Fruit fly (Drosophila melanogaster) whole organism, embryonic: ENCODE measurements around the gene CG10338.

Experiments
- Awh ChIP-seq: fragments of 200-800 bp; sonication (Bioruptor generic); IDR thresholded peaks from 2 replicates; pipeline ENCODE4, ENCODE4 v1.3.6; 2022; ENCODE audit warnings: missing biosample characterization, missing genetic modification characterization
- CG10543 ChIP-seq: fragments of 200-800 bp; sonication (Bioruptor generic); optimal IDR thresholded peaks from 3 replicates; lab custom pipeline; 2017; ENCODE audit warnings: missing biosample characterization, mild to moderate bottlenecking, missing genetic modification characterization, moderate library complexity
- CG12155 ChIP-seq: fragments of 200-800 bp; sonication (Bioruptor generic); optimal IDR thresholded peaks from 3 replicates; lab custom pipeline; 2016; ENCODE audit warnings: missing biosample characterization, missing genetic modification characterization
- CG12659 ChIP-seq: fragments of 200-800 bp; sonication (Bioruptor generic); optimal IDR thresholded peaks from 3 replicates; lab custom pipeline; 2017; ENCODE audit warnings: mild to moderate bottlenecking, missing biosample characterization, missing genetic modification reagents, missing genetic modification characterization
- CG14667 ChIP-seq: fragments of 200-800 bp; sonication (Bioruptor generic); IDR thresholded peaks from 2 replicates; pipeline ENCODE4 v1.3.6; 2022; ENCODE audit warnings: missing biosample characterization, missing genetic modification characterization
- CG15269 ChIP-seq: fragments of 200-800 bp; sonication (Bioruptor generic); optimal IDR thresholded peaks from 2 replicates; lab custom pipeline; 2018; ENCODE audit warnings: missing biosample characterization, mild to moderate bottlenecking, missing genetic modification characterization, moderate library complexity
- CG1602 ChIP-seq: fragments of 200-800 bp; sonication (Bioruptor generic); optimal IDR thresholded peaks from 3 replicates; lab custom pipeline; 2016; ENCODE audit warnings: missing biosample characterization, missing genetic modification characterization
- CG17802 ChIP-seq: fragments of 200-800 bp; sonication (Bioruptor generic); optimal IDR thresholded peaks from 2 replicates; lab custom pipeline; 2018; ENCODE audit warnings: missing biosample characterization, mild to moderate bottlenecking, missing genetic modification characterization, moderate library complexity
- CG18764 ChIP-seq: fragments of 200-800 bp; sonication (Bioruptor generic); optimal IDR thresholded peaks from 3 replicates; lab custom pipeline; 2016; ENCODE audit warnings: missing biosample characterization, missing genetic modification characterization
- CG2129 ChIP-seq: fragments of 200-800 bp; sonication (Bioruptor generic); IDR thresholded peaks from 2 replicates; pipeline ENCODE4 v1.3.6; 2022; ENCODE audit warnings: missing biosample characterization, missing genetic modification characterization; ENCODE audit not compliant: partially characterized antibody
- CG2199 ChIP-seq: fragments of 200-800 bp; sonication (Bioruptor generic); IDR thresholded peaks from 3 replicates; pipeline ENCODE4 v1.3.6; 2022; ENCODE audit warnings: missing biosample characterization, missing genetic modification characterization
- CG31388 ChIP-seq: fragments of 200-800 bp; sonication (Bioruptor generic); optimal IDR thresholded peaks from 2 replicates; lab custom pipeline; 2016; ENCODE audit warnings: missing biosample characterization, missing genetic modification characterization
- CG34376 ChIP-seq: fragments of 200-800 bp; sonication (Bioruptor generic); optimal IDR thresholded peaks from 2 replicates; lab custom pipeline; 2018; ENCODE audit warnings: missing biosample characterization, mild to moderate bottlenecking, missing genetic modification characterization
- CG7372 ChIP-seq: fragments of 200-800 bp; sonication (Bioruptor generic); IDR thresholded peaks from 2 replicates; pipeline ENCODE4 v1.3.6; 2022; ENCODE audit warnings: missing biosample characterization, missing genetic modification characterization
- CG9609 ChIP-seq: fragments of 200-800 bp; sonication (Bioruptor generic); optimal IDR thresholded peaks from 3 replicates; lab custom pipeline; 2016; ENCODE audit warnings: missing biosample characterization, missing genetic modification characterization
- Deaf1 ChIP-seq: fragments of 200-800 bp; optimal IDR thresholded peaks from 3 replicates; lab custom pipeline; 2019; ENCODE audit warnings: missing biosample characterization, mild to moderate bottlenecking, missing genetic modification characterization, moderate library complexity
- Drgx ChIP-seq: fragments of 200-800 bp; sonication (Bioruptor generic); IDR thresholded peaks from 2 replicates; pipeline ENCODE4 v1.3.6; 2022; ENCODE audit warnings: missing biosample characterization, missing genetic modification characterization
- ERR ChIP-seq: fragments of 200-800 bp; sonication (Bioruptor generic); optimal IDR thresholded peaks from 2 replicates; lab custom pipeline; 2016; ENCODE audit warnings: missing biosample characterization, missing genetic modification characterization
- Eip74EF ChIP-seq, 2 experiments: fragments of 200-800 bp in 1 of 2; fragments of >200 bp in 1 of 2; sonication (Bioruptor generic) in 1 of 2; optimal IDR thresholded peaks; 2 replicates each; lab custom pipeline; 2017 to 2019; ENCODE audit warnings: missing biosample characterization in 2 of 2, missing genetic modification characterization in 2 of 2, mild to moderate bottlenecking in 1 of 2, moderate library complexity in 1 of 2
- Ets97D ChIP-seq: fragments of 200-800 bp; sonication (Bioruptor generic); optimal IDR thresholded peaks from 3 replicates; lab custom pipeline; 2016; ENCODE audit warnings: missing biosample characterization, missing genetic modification characterization
- Gsc ChIP-seq: fragments of 200-800 bp; sonication (Bioruptor generic); IDR thresholded peaks from 2 replicates; pipeline ENCODE4 v1.3.6; 2022; ENCODE audit warnings: missing biosample characterization, missing genetic modification characterization
- Hmx ChIP-seq: fragments of 200-800 bp; sonication (Bioruptor generic); optimal IDR thresholded peaks from 2 replicates; lab custom pipeline; 2016; ENCODE audit warnings: missing biosample characterization, missing genetic modification characterization
- Jarid2 ChIP-seq: fragments of 200-800 bp; sonication (Bioruptor generic); optimal IDR thresholded peaks from 3 replicates; lab custom pipeline; 2017; ENCODE audit warnings: mild to moderate bottlenecking, missing biosample characterization, missing genetic modification reagents, missing genetic modification characterization
- Med ChIP-seq: fragments of 200-800 bp; sonication (Bioruptor generic); peaks from one replicate; lab custom pipeline; 2016; ENCODE audit warnings: missing biosample characterization, missing genetic modification characterization, mild to moderate bottlenecking, inconsistent platforms, moderate library complexity
- NFAT ChIP-seq: fragments of 200-800 bp; sonication (Bioruptor generic); IDR thresholded peaks from 2 replicates; pipeline ENCODE4 v1.3.6; 2022; ENCODE audit warnings: missing biosample characterization, missing genetic modification characterization
- NK7.1 ChIP-seq: fragments of 200-800 bp; sonication (Bioruptor generic); optimal IDR thresholded peaks from 3 replicates; lab custom pipeline; 2016; ENCODE audit warnings: missing biosample characterization, missing genetic modification characterization
- Nf-YA ChIP-seq: fragments of 200-800 bp; sonication (Bioruptor generic); IDR thresholded peaks from 2 replicates; pipeline ENCODE4 v1.3.6; 2022; ENCODE audit warnings: missing biosample characterization, missing genetic modification characterization
- Oaz ChIP-seq: fragments of 200-800 bp; sonication (Bioruptor generic); IDR thresholded peaks from 2 replicates; pipeline ENCODE4 v1.3.6; 2022; ENCODE audit warnings: missing biosample characterization, missing genetic modification characterization
- Pdp1 ChIP-seq, 2 experiments: fragments of 200-800 bp; sonication (Bioruptor generic); optimal IDR thresholded peaks; 3 replicates each; lab custom pipeline; 2016; ENCODE audit warnings: missing biosample characterization in 2 of 2, missing genetic modification characterization in 2 of 2, mild to moderate bottlenecking in 1 of 2, moderate library complexity in 1 of 2
- Spps ChIP-seq: fragments of 200-800 bp; sonication (Bioruptor generic); optimal IDR thresholded peaks from 2 replicates; lab custom pipeline; 2018; ENCODE audit warnings: missing biosample characterization, mild to moderate bottlenecking, missing genetic modification characterization
- aop ChIP-seq: fragments of 200-800 bp; sonication (Bioruptor generic); IDR thresholded peaks from 2 replicates; pipeline ENCODE4 v1.3.6; 2022; ENCODE audit warnings: missing biosample characterization, missing genetic modification characterization
- ato ChIP-seq: fragments of 200-800 bp; sonication (Bioruptor generic); IDR thresholded peaks from 2 replicates; pipeline ENCODE4 v1.3.6; 2022; ENCODE audit warnings: missing biosample characterization, missing genetic modification characterization; ENCODE audit not compliant: partially characterized antibody
- cg ChIP-seq: fragments of 200-800 bp; sonication (Bioruptor generic); optimal IDR thresholded peaks from 3 replicates; lab custom pipeline; 2019; ENCODE audit warnings: missing biosample characterization, mild to moderate bottlenecking, missing genetic modification characterization, moderate library complexity
- chinmo ChIP-seq: fragments of 200-800 bp; sonication (Bioruptor generic); IDR thresholded peaks from 4 replicates; pipeline ENCODE4 v1.3.6; 2022; ENCODE audit warnings: missing biosample characterization, missing genetic modification characterization; ENCODE audit not compliant: partially characterized antibody
- crol ChIP-seq: fragments of 200-800 bp; sonication (Bioruptor generic); IDR thresholded peaks from 2 replicates; pipeline ENCODE4 v1.3.6; 2022; ENCODE audit warnings: missing biosample characterization, missing genetic modification characterization
- esg ChIP-seq: fragments of 200-800 bp; sonication (Bioruptor generic); conservative IDR thresholded peaks from 2 replicates; pipeline ENCODE4 v1.3.6; 2022; ENCODE audit warnings: missing biosample characterization, missing genetic modification characterization
- gem ChIP-seq: fragments of 200-800 bp; sonication (Bioruptor generic); optimal IDR thresholded peaks from 2 replicates; lab custom pipeline; 2019; ENCODE audit warnings: missing biosample characterization, mild to moderate bottlenecking, missing genetic modification characterization, moderate library complexity
- ham ChIP-seq: fragments of 200-800 bp; sonication (Bioruptor generic); IDR thresholded peaks from 2 replicates; pipeline ENCODE4 v1.3.6; 2022; ENCODE audit warnings: missing biosample characterization, missing genetic modification characterization
- ro ChIP-seq: fragments of 200-800 bp; sonication (Bioruptor generic); IDR thresholded peaks from 2 replicates; pipeline ENCODE4 v1.3.6; 2022; ENCODE audit warnings: missing biosample characterization, missing genetic modification characterization
- row ChIP-seq: fragments of 200-800 bp; sonication (Bioruptor generic); IDR thresholded peaks from 3 replicates; pipeline ENCODE4 v1.3.6; 2022; ENCODE audit warnings: missing biosample characterization, missing genetic modification characterization
- salm ChIP-seq: fragments of 200-800 bp; sonication (Bioruptor generic); optimal IDR thresholded peaks from 2 replicates; lab custom pipeline; 2018; ENCODE audit warnings: missing biosample characterization, mild to moderate bottlenecking, missing genetic modification characterization
- schlank ChIP-seq: fragments of 200-800 bp; sonication (Bioruptor generic); optimal IDR thresholded peaks from 2 replicates; lab custom pipeline; 2018; ENCODE audit warnings: missing biosample characterization, mild to moderate bottlenecking, missing genetic modification characterization
- sens-2 ChIP-seq: fragments of 200-800 bp; sonication (Bioruptor generic); IDR thresholded peaks from 2 replicates; pipeline ENCODE4 v1.3.6; 2022; ENCODE audit warnings: missing biosample characterization, missing genetic modification characterization
- tna ChIP-seq: fragments of 200-800 bp; sonication (Bioruptor generic); IDR thresholded peaks from 2 replicates; pipeline ENCODE4 v1.3.6; 2022; ENCODE audit warnings: missing biosample characterization, missing genetic modification characterization; ENCODE audit not compliant: partially characterized antibody
- tx ChIP-seq: fragments of 200-800 bp; sonication (Bioruptor generic); optimal IDR thresholded peaks from 2 replicates; lab custom pipeline; 2016; ENCODE audit warnings: missing biosample characterization, missing genetic modification characterization
- vnd ChIP-seq: fragments of 200-800 bp; sonication (Bioruptor generic); IDR thresholded peaks from 3 replicates; pipeline ENCODE4 v1.3.6; 2022; ENCODE audit warnings: missing biosample characterization, missing genetic modification characterization; ENCODE audit not compliant: partially characterized antibody
- vvl ChIP-seq: fragments of 200-800 bp; sonication (Bioruptor generic); IDR thresholded peaks from 2 replicates; pipeline ENCODE4 v1.3.6; 2022; ENCODE audit warnings: missing biosample characterization, missing genetic modification characterization
- wor ChIP-seq: fragments of 200-800 bp; sonication (Bioruptor generic); IDR thresholded peaks from 2 replicates; pipeline ENCODE4 v1.3.6; 2022; ENCODE audit warnings: missing biosample characterization, missing genetic modification characterization
- z ChIP-seq: fragments of 200-800 bp; sonication (Bioruptor generic); IDR thresholded peaks from 3 replicates; pipeline ENCODE4 v1.3.6; 2022; ENCODE audit warnings: missing biosample characterization, missing genetic modification characterization
- zen2 ChIP-seq: fragments of 200-800 bp; sonication (Bioruptor generic); IDR thresholded peaks from 3 replicates; pipeline ENCODE4 v1.3.6; 2022; ENCODE audit warnings: missing biosample characterization, missing genetic modification characterization; ENCODE audit not compliant: partially characterized antibody

The CG10338 gene

dm6 chr2L:18732760-18733530, 37.5 kb downstream of the CG10338 start (continued):
- no peak for TF ChIP-seq Hmx (GFP tag; lab: Kevin White, UChicago)
- TF ChIP-seq CG9609 (GFP tag; lab: Kevin White, UChicago) = no peak
- TF ChIP-seq gem (tag; lab: Kevin White, UChicago) = peak; percentile 17
- TF ChIP-seq CG7372 (GFP tag; lab: Robert Waterston, UW) = no peak
- no peak for TF ChIP-seq tna
- TF ChIP-seq NFAT = no peak
- peak; percentile 73 for TF ChIP-seq cg
- no peak for TF ChIP-seq vnd (GFP tag; lab: Robert Waterston, UW)
- TF ChIP-seq salm = no peak
- TF ChIP-seq Ets97D (GFP tag; lab: Kevin White, UChicago) = no peak
- no peak for TF ChIP-seq CG12155 (GFP tag; lab: Kevin White, UChicago)
- TF ChIP-seq aop (GFP tag; lab: Robert Waterston, UW) = no peak
- no peak for TF ChIP-seq row (GFP tag; lab: Robert Waterston, UW)
- peak; percentile 92 for TF ChIP-seq Jarid2 (GFP tag; lab: Kevin White, UChicago)
- no peak for TF ChIP-seq ro
- no peak for TF ChIP-seq sens-2 (GFP tag; lab: Robert Waterston, UW)
- no peak for TF ChIP-seq CG1602 (GFP tag; lab: Kevin White, UChicago)
- TF ChIP-seq CG10543 (GFP tag; lab: Kevin White, UChicago) = peak; percentile 48
- no peak for TF ChIP-seq CG31388 (GFP tag; lab: Kevin White, UChicago)
- TF ChIP-seq CG14667 (GFP tag; lab: Robert Waterston, UW) = no peak
- peak; percentile 54 for TF ChIP-seq Med (GFP tag; lab: Kevin White, UChicago)
- TF ChIP-seq Oaz = no peak
- 0 out of 2 replicates have a peak, but pooled peaks have one; percentile 17 for TF ChIP-seq vvl
- TF ChIP-seq esg (GFP tag; lab: Robert Waterston, UW) = no peak
- TF ChIP-seq zen2 = no peak
- no peak for TF ChIP-seq Gsc (GFP tag; lab: Robert Waterston, UW)
- TF ChIP-seq CG17802 = no peak
- no peak for TF ChIP-seq Awh
- no peak for TF ChIP-seq CG2129 (GFP tag; lab: Robert Waterston, UW)
- 0 out of 2 replicates have a peak, but pooled peaks have one; percentile 26 for TF ChIP-seq ato
- no peak for TF ChIP-seq CG12659 (GFP tag; lab: Kevin White, UChicago)
- no peak for TF ChIP-seq wor (GFP tag; lab: Robert Waterston, UW)
- TF ChIP-seq z (GFP tag; lab: Robert Waterston, UW) = peak; percentile 56; the same call in 1 of the 3 replicates
- TF ChIP-seq Spps (tag; lab: Kevin White, UChicago) = no peak
- TF ChIP-seq tx (GFP tag; lab: Kevin White, UChicago) = no peak
- TF ChIP-seq schlank (tag; lab: Kevin White, UChicago) = no peak
- TF ChIP-seq Eip74EF (GFP tag; optimal IDR thresholded peaks at IDR 0.05; lab: Kevin White, UChicago) = no peak

- TF ChIP-seq CG2199 (GFP tag; lab: Robert Waterston, UW) = peak; percentile 86
- TF ChIP-seq CG15269 (tag; lab: Kevin White, UChicago) = no peak
- no peak for TF ChIP-seq Pdp1 (GFP tag; optimal IDR thresholded peaks at IDR 0.05; lab: Kevin White, UChicago)
- peak; percentile 58 for TF ChIP-seq Nf-YA
- 0 out of 2 replicates have a peak, but pooled peaks have one; percentile 15 for TF ChIP-seq Drgx (GFP tag; lab: Robert Waterston, UW)
- peak; percentile 34; the same call in 1 of the 3 replicates for TF ChIP-seq z (GFP tag; lab: Robert Waterston, UW)
- peak; percentile 94 for TF ChIP-seq Deaf1 (tag; lab: Kevin White, UChicago)
- 0 out of 4 replicates have a peak, but pooled peaks have one; percentile 43 for TF ChIP-seq chinmo
- TF ChIP-seq NK7.1 (GFP tag; lab: Kevin White, UChicago) = no peak
- TF ChIP-seq Med (GFP tag; lab: Kevin White, UChicago) = peak; percentile 33
- no peak for TF ChIP-seq ham (GFP tag; lab: Robert Waterston, UW)
- TF ChIP-seq CG18764 (GFP tag; lab: Kevin White, UChicago) = no peak
- TF ChIP-seq crol = peak; percentile 71
- TF ChIP-seq ERR (GFP tag; lab: Kevin White, UChicago) = no peak
- no peak for TF ChIP-seq CG34376
These were observed 40.2 kb downstream of the CG10338 start for dm6 chr2L:18735553-18736167.
